Worm (Caenorhabditis elegans) whole organism, dauer: ENCODE measurements around the gene rpc-1.

ENCODE experiments used
- unc-62 ChIP-seq: sonication (generic microtip); optimal IDR thresholded peaks from 2 replicates; lab custom pipeline; 2017; ENCODE audit warnings: missing biosample characterization, missing genetic modification reagents, missing genetic modification characterization

rpc-1 gene

ce11 chrIV:7139143-7139542 is 26.4 kb downstream of the rpc-1 start:
- no peak for TF ChIP-seq unc-62 (GFP tag; lab: Kevin White, UChicago)

DNA sequence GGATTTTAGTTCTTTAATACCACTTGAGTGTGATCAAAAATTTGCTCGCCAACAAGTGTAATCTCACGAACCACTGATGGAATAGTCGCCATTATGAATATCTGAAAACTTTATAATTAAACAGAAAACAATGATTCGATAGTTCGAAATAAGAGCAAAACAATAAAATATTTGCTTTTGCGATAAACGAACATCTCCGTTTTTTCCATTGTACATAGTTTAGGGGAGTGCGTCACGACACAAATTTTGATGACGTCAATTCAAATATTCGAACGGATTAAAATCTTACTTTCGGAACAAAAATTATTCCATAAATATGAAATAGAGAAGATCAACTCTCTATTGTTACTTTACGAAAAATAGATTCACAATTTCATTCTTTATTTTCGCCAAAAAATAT is 31.6 kb downstream of the rpc-1 start, which contains the start of gene mutd-1:
TSS of gene mutd-1 (minus strand) at position 101 of the 400 bp plus-strand sequence.
- no peak for TF ChIP-seq unc-62 (GFP tag; lab: Kevin White, UChicago)

DNA sequence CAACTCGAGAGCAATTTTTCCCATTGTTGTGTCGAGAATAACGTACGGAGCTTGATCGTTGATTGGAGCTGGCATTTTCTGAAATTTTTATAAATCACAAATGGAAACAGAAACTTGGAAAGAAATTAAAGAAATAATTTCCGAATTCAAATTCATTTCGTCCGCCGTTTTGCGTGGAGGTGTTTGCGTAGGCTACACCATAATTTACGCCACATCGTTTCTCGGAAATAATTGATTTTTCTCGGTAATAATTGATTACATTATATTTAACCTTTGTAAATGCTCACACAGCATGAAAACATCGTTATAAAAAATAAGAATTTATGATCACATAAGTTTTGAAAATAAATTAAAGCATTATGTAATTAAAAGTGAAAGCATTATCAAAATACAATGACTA is 32.4 kb downstream of the rpc-1 start, which contains the start of gene cyn-12:
TSS of gene cyn-12 (minus strand) at position 78 of the 400 bp plus-strand sequence.
- no peak for TF ChIP-seq unc-62 (GFP tag; lab: Kevin White, UChicago)

DNA sequence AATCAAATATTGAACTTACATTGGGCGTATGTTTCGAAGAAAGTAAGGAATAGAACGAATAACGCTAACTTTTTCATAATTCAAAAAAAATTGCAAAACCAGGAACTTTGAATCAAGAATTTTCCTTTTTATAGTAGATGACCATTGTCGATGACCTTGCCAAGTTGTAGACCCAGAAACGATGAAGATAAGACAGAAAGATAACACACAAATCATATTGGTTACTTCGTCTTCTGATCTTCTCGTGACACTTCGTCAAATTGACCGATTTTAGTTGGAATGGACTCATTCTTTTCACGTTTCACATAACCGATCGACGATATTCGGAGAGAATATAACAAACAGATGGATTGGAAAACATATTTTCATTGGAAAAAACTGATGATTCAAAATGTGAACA is 33.8 kb downstream of the rpc-1 start, which contains the start of gene grsp-3:
TSS of gene grsp-3 (minus strand) at position 149 of the 400 bp plus-strand sequence.
- TF ChIP-seq unc-62 (GFP tag; lab: Kevin White, UChicago): no peak

DNA sequence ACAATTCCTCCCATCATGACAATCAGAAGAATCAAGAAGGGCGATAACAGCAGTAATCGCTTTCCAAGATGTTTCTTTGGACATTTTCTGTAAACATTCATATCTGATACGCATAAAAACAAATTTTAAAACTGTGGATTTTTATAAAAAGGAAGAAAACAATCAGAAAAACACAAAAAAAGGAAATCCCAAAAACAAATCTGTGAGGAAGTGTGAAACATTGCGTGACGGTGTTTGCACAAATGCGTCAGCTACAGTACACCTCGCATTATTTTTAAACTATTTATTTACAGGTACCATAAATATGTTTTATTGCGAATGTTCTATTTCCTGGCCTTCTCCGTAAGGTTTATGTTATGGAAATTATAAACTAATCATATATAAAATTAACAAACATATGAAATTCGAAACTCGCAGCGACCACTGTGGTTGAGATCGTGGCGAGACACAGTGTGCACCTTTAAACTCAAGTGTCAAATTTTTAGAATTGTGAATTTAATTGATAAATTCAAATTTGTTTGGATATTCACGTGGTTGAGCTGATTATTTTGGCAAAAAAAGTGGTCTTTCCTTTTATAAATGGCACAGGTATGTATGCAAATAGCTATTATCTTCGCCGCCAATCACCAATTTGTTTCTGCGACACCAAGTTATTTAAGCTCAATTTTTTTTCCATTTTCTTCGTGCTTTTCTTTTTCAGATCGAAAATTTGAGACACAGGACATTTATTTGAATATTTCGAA is 44.1 kb downstream of the rpc-1 start, which contains the start of the genes C34D4.10 and str-48:
TSS of gene C34D4.10 (minus strand) at position 101 of the 743 bp plus-strand sequence.
TSS of gene str-48 (plus strand) at position 693 of the 743 bp plus-strand sequence.
- TF ChIP-seq unc-62 (GFP tag; lab: Kevin White, UChicago): no peak

ce11 chrIV:7114599-7114998 is 50.9 kb downstream of the rpc-1 start, which contains the start of gene nas-8:
TSS of gene nas-8 (plus strand) at chrIV:7114899.
- no peak for TF ChIP-seq unc-62 (GFP tag; lab: Kevin White, UChicago)

ce11 chrIV:7111354-7111753 is 54.2 kb downstream of the rpc-1 start, which contains the start of the genes ZC477.7 and ssq-3:
TSS of gene ZC477.7 (minus strand) at chrIV:7111454.
TSS of gene ssq-3 (plus strand) at chrIV:7111604.
- no peak for TF ChIP-seq unc-62 (GFP tag; lab: Kevin White, UChicago)
